Fruit fly (Drosophila melanogaster) whole organism, embryonic: ENCODE data around the gene Rbp6.

Experiments
- Atf3 ChIP-seq: fragments of 200-800 bp; sonication (Bioruptor generic); optimal IDR thresholded peaks from 3 replicates; lab custom pipeline; 2016; ENCODE audit warnings: missing biosample characterization, missing genetic modification characterization
- CG10267 ChIP-seq: fragments of 200-800 bp; sonication (Bioruptor generic); optimal IDR thresholded peaks from 2 replicates; lab custom pipeline; 2018; ENCODE audit warnings: missing biosample characterization, mild to moderate bottlenecking, missing genetic modification characterization, moderate library complexity
- CG10462 ChIP-seq: fragments of 200-800 bp; sonication (Bioruptor generic); optimal IDR thresholded peaks from 2 replicates; lab custom pipeline; 2016; ENCODE audit warnings: missing biosample characterization, missing genetic modification characterization
- CG10543 ChIP-seq: fragments of 200-800 bp; sonication (Bioruptor generic); optimal IDR thresholded peaks from 3 replicates; lab custom pipeline; 2017; ENCODE audit warnings: missing biosample characterization, mild to moderate bottlenecking, missing genetic modification characterization, moderate library complexity
- CG11085 ChIP-seq: fragments of 200-800 bp; sonication (Bioruptor generic); IDR thresholded peaks from 2 replicates; pipeline ENCODE4 v1.3.6; 2022; ENCODE audit warnings: missing biosample characterization, missing genetic modification characterization
- CG11247 ChIP-seq: fragments of 200-800 bp; sonication (Bioruptor generic); IDR thresholded peaks from 2 replicates; pipeline ENCODE4 v1.3.6; 2022; ENCODE audit warnings: missing biosample characterization, missing genetic modification characterization
- CG11723 ChIP-seq: fragments of 200-800 bp; sonication (Bioruptor generic); optimal IDR thresholded peaks from 2 replicates; lab custom pipeline; 2017; ENCODE audit warnings: missing biosample characterization, mild to moderate bottlenecking, missing genetic modification characterization
- CG12236 ChIP-seq: fragments of 200-800 bp; sonication (Bioruptor generic); optimal IDR thresholded peaks from 2 replicates; lab custom pipeline; 2016; ENCODE audit warnings: missing biosample characterization, missing genetic modification characterization
- CG12769 ChIP-seq: fragments of 200-800 bp; sonication (Bioruptor generic); optimal IDR thresholded peaks from 2 replicates; lab custom pipeline; 2019; ENCODE audit warnings: missing biosample characterization, mild to moderate bottlenecking, missing genetic modification characterization, moderate library complexity
- CG1602 ChIP-seq: fragments of 200-800 bp; sonication (Bioruptor generic); optimal IDR thresholded peaks from 3 replicates; lab custom pipeline; 2016; ENCODE audit warnings: missing biosample characterization, missing genetic modification characterization
- CG2199 ChIP-seq: fragments of 200-800 bp; sonication (Bioruptor generic); IDR thresholded peaks from 3 replicates; pipeline ENCODE4 v1.3.6; 2022; ENCODE audit warnings: missing biosample characterization, missing genetic modification characterization
- CG2875 ChIP-seq: fragments of 200-800 bp; sonication (Bioruptor generic); optimal IDR thresholded peaks from 2 replicates; lab custom pipeline; 2017; ENCODE audit warnings: missing biosample characterization, mild to moderate bottlenecking, missing genetic modification characterization, missing genetic modification reagents
- CG4360 ChIP-seq: fragments of 200-800 bp; sonication (Bioruptor generic); IDR thresholded peaks from 2 replicates; pipeline ENCODE4 v1.3.6; 2022; ENCODE audit warnings: missing biosample characterization, missing genetic modification characterization
- CG6254 ChIP-seq: fragments of 200-800 bp; sonication (Bioruptor generic); optimal IDR thresholded peaks from 3 replicates; lab custom pipeline; 2017; ENCODE audit warnings: mild to moderate bottlenecking, missing biosample characterization, missing genetic modification reagents, missing genetic modification characterization
- CG6683 ChIP-seq: fragments of 200-800 bp; sonication (Bioruptor generic); optimal IDR thresholded peaks from 2 replicates; lab custom pipeline; 2017; ENCODE audit warnings: missing biosample characterization, mild to moderate bottlenecking, missing genetic modification characterization, missing genetic modification reagents
- CG6765 ChIP-seq: fragments of 200-800 bp; sonication (Bioruptor generic); optimal IDR thresholded peaks from 3 replicates; lab custom pipeline; 2017; ENCODE audit warnings: missing biosample characterization, mild to moderate bottlenecking, missing genetic modification characterization
- CG7963 ChIP-seq: fragments of 200-800 bp; sonication (Bioruptor generic); IDR thresholded peaks from 3 replicates; pipeline ENCODE4 v1.3.6; 2022; ENCODE audit warnings: missing biosample characterization, missing genetic modification characterization; ENCODE audit not compliant: partially characterized antibody
- CHES-1-like ChIP-seq: fragments of 200-800 bp; sonication (Bioruptor generic); optimal IDR thresholded peaks from 2 replicates; lab custom pipeline; 2016; ENCODE audit warnings: missing biosample characterization, missing genetic modification characterization
- Dbx ChIP-seq: fragments of 200-800 bp; sonication (Bioruptor generic); IDR thresholded peaks from 3 replicates; pipeline ENCODE4 v1.3.6; 2022; ENCODE audit warnings: missing biosample characterization, missing genetic modification characterization
- Dref ChIP-seq: fragments of 200-800 bp; sonication (Bioruptor generic); IDR thresholded peaks from 2 replicates; pipeline ENCODE4 v1.3.6; 2022; ENCODE audit warnings: missing biosample characterization, missing genetic modification characterization
- Drgx ChIP-seq: fragments of 200-800 bp; sonication (Bioruptor generic); IDR thresholded peaks from 2 replicates; pipeline ENCODE4 v1.3.6; 2022; ENCODE audit warnings: missing biosample characterization, missing genetic modification characterization
- Elba2 ChIP-seq: fragments of 200-800 bp; sonication (Bioruptor generic); optimal IDR thresholded peaks from 3 replicates; lab custom pipeline; 2016; ENCODE audit warnings: missing biosample characterization, missing genetic modification characterization
- Ets97D ChIP-seq: fragments of 200-800 bp; sonication (Bioruptor generic); optimal IDR thresholded peaks from 3 replicates; lab custom pipeline; 2016; ENCODE audit warnings: missing biosample characterization, missing genetic modification characterization
- MBD-R2 ChIP-seq: fragments of 200-800 bp; sonication (Bioruptor generic); IDR thresholded peaks from 2 replicates; pipeline ENCODE4 v1.3.6; 2022; ENCODE audit warnings: missing biosample characterization, missing genetic modification characterization
- Med ChIP-seq: fragments of 200-800 bp; sonication (Bioruptor generic); peaks from one replicate; lab custom pipeline; 2016; ENCODE audit warnings: missing biosample characterization, missing genetic modification characterization, mild to moderate bottlenecking, inconsistent platforms, moderate library complexity
- Mrtf ChIP-seq: fragments of 200-800 bp; sonication (Bioruptor generic); IDR thresholded peaks from 3 replicates; pipeline ENCODE4 v1.3.6; 2022; ENCODE audit warnings: missing biosample characterization, missing genetic modification characterization
- Nf-YA ChIP-seq: fragments of 200-800 bp; sonication (Bioruptor generic); IDR thresholded peaks from 2 replicates; pipeline ENCODE4 v1.3.6; 2022; ENCODE audit warnings: missing biosample characterization, missing genetic modification characterization
- Vsx1 ChIP-seq: fragments of 200-800 bp; sonication (Bioruptor generic); optimal IDR thresholded peaks from 2 replicates; lab custom pipeline; 2017; ENCODE audit warnings: missing biosample characterization, mild to moderate bottlenecking, missing genetic modification characterization, missing genetic modification reagents
- chinmo ChIP-seq: fragments of 200-800 bp; sonication (Bioruptor generic); IDR thresholded peaks from 4 replicates; pipeline ENCODE4 v1.3.6; 2022; ENCODE audit warnings: missing biosample characterization, missing genetic modification characterization; ENCODE audit not compliant: partially characterized antibody
- crc ChIP-seq: fragments of 200-800 bp; sonication (Bioruptor generic); optimal IDR thresholded peaks from 2 replicates; lab custom pipeline; 2016; ENCODE audit warnings: missing biosample characterization, missing genetic modification characterization
- croc ChIP-seq: fragments of 200-800 bp; sonication (Bioruptor generic); conservative IDR thresholded peaks from 3 replicates; pipeline ENCODE4 v1.3.6; 2022; ENCODE audit warnings: missing biosample characterization, missing genetic modification characterization
- cwo ChIP-seq: fragments of 200-800 bp; sonication (Bioruptor generic); optimal IDR thresholded peaks from 3 replicates; lab custom pipeline; 2017; ENCODE audit warnings: missing biosample characterization, missing genetic modification characterization, mild to moderate bottlenecking, moderate library complexity, missing genetic modification reagents
- disco-r ChIP-seq: fragments of 200-800 bp; sonication (Bioruptor generic); optimal IDR thresholded peaks from 2 replicates; lab custom pipeline; 2016; ENCODE audit warnings: missing biosample characterization, missing genetic modification characterization
- eyg ChIP-seq: fragments of 200-800 bp; sonication (Bioruptor generic); optimal IDR thresholded peaks from 3 replicates; lab custom pipeline; 2016; ENCODE audit warnings: missing biosample characterization, missing genetic modification characterization
- hkb ChIP-seq, 2 experiments: fragments of 200-800 bp in 1 of 2; fragments of >200 bp in 1 of 2; sonication (Bioruptor generic) in 1 of 2; IDR thresholded peaks in 1 of 2; optimal IDR thresholded peaks in 1 of 2; 2 replicates each; pipeline versions ENCODE4 v1.3.6 to Lab custom; 2017 to 2022; ENCODE audit warnings: missing biosample characterization in 1 of 2, missing genetic modification characterization in 1 of 2
- ind ChIP-seq: fragments of 200-800 bp; sonication (Bioruptor generic); optimal IDR thresholded peaks from 3 replicates; lab custom pipeline; 2016; ENCODE audit warnings: missing biosample characterization, missing genetic modification characterization
- kah ChIP-seq: fragments of 200-800 bp; sonication (Bioruptor generic); optimal IDR thresholded peaks from 2 replicates; lab custom pipeline; 2018; ENCODE audit warnings: missing biosample characterization, mild to moderate bottlenecking, missing genetic modification characterization
- klu ChIP-seq: fragments of 200-800 bp; sonication (Bioruptor generic); IDR thresholded peaks from 2 replicates; pipeline ENCODE4 v1.3.6; 2022; ENCODE audit warnings: missing biosample characterization, missing genetic modification characterization
- lmd ChIP-seq: fragments of 200-800 bp; sonication (Bioruptor generic); IDR thresholded peaks from 2 replicates; pipeline ENCODE4 v1.3.6; 2022; ENCODE audit warnings: missing biosample characterization, missing genetic modification characterization
- mirr ChIP-seq: fragments of 200-800 bp; sonication (Bioruptor generic); optimal IDR thresholded peaks from 3 replicates; lab custom pipeline; 2018; ENCODE audit warnings: missing biosample characterization, mild to moderate bottlenecking, missing genetic modification characterization
- otp ChIP-seq: fragments of 200-800 bp; sonication (Bioruptor generic); IDR thresholded peaks from 3 replicates; pipeline ENCODE4, ENCODE4 v1.3.6; 2022; ENCODE audit warnings: missing biosample characterization, missing genetic modification characterization
- row ChIP-seq: fragments of 200-800 bp; sonication (Bioruptor generic); IDR thresholded peaks from 3 replicates; pipeline ENCODE4 v1.3.6; 2022; ENCODE audit warnings: missing biosample characterization, missing genetic modification characterization
- sens ChIP-seq: fragments of 200-800 bp; sonication (Bioruptor generic); peaks from one replicate; lab custom pipeline; 2016; ENCODE audit warnings: missing biosample characterization, missing genetic modification characterization
- sens-2 ChIP-seq: fragments of 200-800 bp; sonication (Bioruptor generic); IDR thresholded peaks from 2 replicates; pipeline ENCODE4 v1.3.6; 2022; ENCODE audit warnings: missing biosample characterization, missing genetic modification characterization
- sob ChIP-seq: fragments of 200-800 bp; sonication (Bioruptor generic); IDR thresholded peaks from 2 replicates; pipeline ENCODE4 v1.3.6; 2022; ENCODE audit warnings: missing biosample characterization, missing genetic modification characterization
- tgo ChIP-seq: fragments of 200-800 bp; sonication (Bioruptor generic); IDR thresholded peaks from 3 replicates; pipeline ENCODE4 v1.3.6; 2022; ENCODE audit warnings: missing biosample characterization, missing genetic modification characterization
- tll ChIP-seq, 2 experiments: fragments of 200-800 bp in 1 of 2; fragments of >200 bp in 1 of 2; sonication (Bioruptor generic) in 1 of 2; optimal IDR thresholded peaks; 2 replicates each; lab custom pipeline; 2017 to 2019; ENCODE audit warnings: missing biosample characterization in 2 of 2, missing genetic modification characterization in 2 of 2, mild to moderate bottlenecking in 1 of 2, moderate library complexity in 1 of 2
- zfh2 ChIP-seq: fragments of 200-800 bp; sonication (Bioruptor generic); optimal IDR thresholded peaks from 2 replicates; lab custom pipeline; 2016; ENCODE audit warnings: missing biosample characterization, missing genetic modification characterization

The Rbp6 gene

DNA sequence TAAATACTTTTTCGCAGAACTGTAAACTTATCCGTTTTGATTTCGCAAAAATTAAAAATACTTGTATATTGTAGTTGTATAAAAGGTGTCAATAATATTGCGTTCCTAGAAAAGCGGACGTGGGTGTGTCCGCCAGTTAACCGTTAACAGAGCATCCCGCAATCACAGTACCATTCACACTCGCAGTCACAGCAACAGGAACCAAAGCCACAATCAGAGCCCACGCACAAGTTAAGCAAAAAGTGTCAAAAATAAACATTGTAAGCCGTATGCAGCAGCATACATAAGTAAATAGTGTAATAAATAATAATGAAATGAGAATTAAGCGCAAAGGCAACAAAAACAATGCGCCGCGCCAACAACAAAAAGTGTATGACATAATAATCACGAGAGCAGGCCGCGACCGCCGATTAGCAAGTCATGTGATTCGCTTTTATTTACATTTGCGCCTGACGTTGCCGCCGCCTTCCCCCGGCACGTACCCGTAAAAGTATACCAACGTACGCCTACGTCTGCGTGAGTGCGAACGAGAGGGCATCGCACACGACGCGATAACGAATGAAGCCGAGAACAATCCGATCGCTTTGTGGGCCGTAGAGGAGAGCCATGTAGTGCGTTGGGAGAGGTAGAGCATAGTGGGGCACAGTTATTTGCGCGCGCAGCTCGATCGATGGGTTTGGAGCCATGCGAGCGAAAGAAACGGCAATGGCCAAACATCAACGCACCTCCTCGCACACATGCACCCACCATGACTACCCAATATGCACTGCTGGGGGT is 228.1 kb downstream of the Rbp6 start (continued):
- peak; percentile 29; the same call in 2 of the 3 replicates for TF ChIP-seq tgo
- peak; percentile 31 for TF ChIP-seq zfh2 (GFP tag; lab: Kevin White, UChicago)
- 0 out of 2 replicates have a peak, but pooled peaks have one; percentile 24 for TF ChIP-seq Dref
- TF ChIP-seq ind (GFP tag; lab: Kevin White, UChicago): no peak
- TF ChIP-seq CG6254: no peak
- no peak for TF ChIP-seq croc (GFP tag; lab: Robert Waterston, UW)
- no peak for TF ChIP-seq Elba2 (GFP tag; lab: Kevin White, UChicago)
- TF ChIP-seq CG12769 (tag; lab: Kevin White, UChicago): peak; percentile 98
- TF ChIP-seq Drgx (GFP tag; lab: Robert Waterston, UW): peak; percentile 46; the same call in 1 of the 2 replicates
- TF ChIP-seq CG10267 (tag; lab: Kevin White, UChicago): no peak
- peak in 1 of 2 experiments; percentile 60 for TF ChIP-seq tll (GFP tag; optimal IDR thresholded peaks at IDR 0.05; lab: Kevin White, UChicago)
- no peak for TF ChIP-seq Ets97D (GFP tag; lab: Kevin White, UChicago)
- peak; percentile 65; the same call in 1 of the 3 replicates for TF ChIP-seq Dbx (GFP tag; lab: Robert Waterston, UW)
- no peak for TF ChIP-seq crc (GFP tag; lab: Kevin White, UChicago)
- TF ChIP-seq hkb (optimal IDR thresholded peaks at IDR 0.05; lab: Kevin White, UChicago): no peak
- TF ChIP-seq hkb (GFP tag; IDR thresholded peaks at IDR 0.05; lab: Robert Waterston, UW): 0 out of 2 replicates have a peak, but pooled peaks have one; percentile 31
- TF ChIP-seq CG6765: no peak

DNA sequence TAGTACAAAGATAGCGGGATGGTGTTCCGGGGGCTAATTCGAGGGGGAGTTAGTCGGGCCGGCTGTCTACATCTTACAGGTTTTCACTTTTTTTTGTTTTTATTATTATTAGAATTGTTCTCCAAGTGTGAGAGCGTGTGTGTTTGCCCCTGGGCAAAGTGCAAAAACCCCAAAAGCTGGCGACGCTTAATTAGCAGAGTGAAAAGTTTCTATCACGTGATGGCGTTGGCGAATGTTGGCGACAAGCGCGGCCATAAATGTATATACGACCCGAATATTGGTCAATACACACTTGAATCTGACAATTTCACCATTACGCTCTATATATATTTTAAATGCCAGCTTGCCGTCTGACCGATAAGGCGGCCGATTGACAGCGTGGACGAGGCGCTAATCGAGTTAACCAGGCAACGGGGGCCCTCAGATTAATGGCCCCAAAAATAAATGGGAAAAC is 229.1 kb downstream of the Rbp6 start:
- TF ChIP-seq CG11085 (GFP tag; lab: Robert Waterston, UW) (no peak), lmd (GFP tag; lab: Robert Waterston, UW) (no peak), CHES-1-like (GFP tag; lab: Kevin White, UChicago) (no peak), MBD-R2 (GFP tag; lab: Robert Waterston, UW) (no peak), CG1602 (GFP tag; lab: Kevin White, UChicago) (no peak), otp (GFP tag; lab: Robert Waterston, UW) (no peak), CG2875 (no peak), CG10462 (GFP tag; lab: Kevin White, UChicago) (no peak), Vsx1 (peak; percentile 54), mirr (GFP tag; lab: Kevin White, UChicago) (peak; percentile 48), Med (peak; percentile 72), kah (GFP tag; lab: Kevin White, UChicago) (no peak), sens (GFP tag; lab: Kevin White, UChicago) (peak; percentile 35), eyg (no peak), CG4360 (GFP tag; lab: Robert Waterston, UW) (no peak), CG2199 (GFP tag; lab: Robert Waterston, UW) (0 out of 3 replicates have a peak, but pooled peaks have one; percentile 54), klu (GFP tag; lab: Robert Waterston, UW) (no peak), cwo (GFP tag; lab: Kevin White, UChicago) (peak; percentile 87), Mrtf (GFP tag; lab: Robert Waterston, UW) (no peak), disco-r (GFP tag; lab: Kevin White, UChicago) (no peak), CG10543 (GFP tag; lab: Kevin White, UChicago) (peak; percentile 25), CG11723 (GFP tag; lab: Kevin White, UChicago) (no peak), sens-2 (GFP tag; lab: Robert Waterston, UW) (peak; percentile 32; the same call in 1 of the 2 replicates), Nf-YA (GFP tag; lab: Robert Waterston, UW) (no peak), chinmo (0 out of 4 replicates have a peak, but pooled peaks have one; percentile 6), CG11247 (GFP tag; lab: Robert Waterston, UW) (0 out of 2 replicates have a peak, but pooled peaks have one; percentile 31), sob (GFP tag; lab: Robert Waterston, UW) (peak; percentile 12; the same call in 1 of the 2 replicates), row (GFP tag; lab: Robert Waterston, UW) (no peak), CG12236 (no peak), CG7963 (GFP tag; lab: Robert Waterston, UW) (no peak), Atf3 (GFP tag; lab: Kevin White, UChicago) (no peak), CG6683 (GFP tag; lab: Kevin White, UChicago) (no peak)
